Worm (Caenorhabditis elegans) whole organism, late embryonic: ENCODE results near the gene cyp-31A3.

Experiments used
- ama-1 ChIP-seq: fragments of 150-350 bp; optimal IDR thresholded peaks from 2 replicates; lab custom pipeline; 2014
- ceh-34 ChIP-seq: sonication (generic microtip); optimal IDR thresholded peaks from 2 replicates; lab custom pipeline; 2016; ENCODE audit warnings: mild to moderate bottlenecking, missing genetic modification characterization, missing compliant biosample characterization
- ceh-48 ChIP-seq: sonication (generic microtip); optimal IDR thresholded peaks from 2 replicates; lab custom pipeline; 2016; ENCODE audit warnings: missing genetic modification characterization, inconsistent platforms, missing compliant biosample characterization
- elt-2 ChIP-seq: sonication (generic microtip); optimal IDR thresholded peaks from 2 replicates; lab custom pipeline; 2016; ENCODE audit warnings: missing genetic modification reagents, missing genetic modification characterization, missing compliant biosample characterization
- elt-4 ChIP-seq: sonication (generic microtip); optimal IDR thresholded peaks from 2 replicates; lab custom pipeline; 2016; ENCODE audit warnings: missing genetic modification characterization, missing compliant biosample characterization
- nfya-1 ChIP-seq: sonication (generic microtip); optimal IDR thresholded peaks from 2 replicates; lab custom pipeline; 2017; ENCODE audit warnings: missing genetic modification characterization, mild to moderate bottlenecking, missing compliant biosample characterization, antibody characterized with exemption, moderate library complexity
- nhr-232 ChIP-seq: sonication (generic microtip); optimal IDR thresholded peaks from 2 replicates; lab custom pipeline; 2016; ENCODE audit warnings: missing genetic modification characterization, missing compliant biosample characterization
- odd-2 ChIP-seq: sonication (generic microtip); optimal IDR thresholded peaks from 2 replicates; lab custom pipeline; 2017; ENCODE audit warnings: antibody characterized with exemption, mild to moderate bottlenecking, missing genetic modification characterization, missing compliant biosample characterization
- rnt-1 ChIP-seq: sonication (generic microtip); optimal IDR thresholded peaks from 2 replicates; lab custom pipeline; 2016; ENCODE audit warnings: missing genetic modification characterization, missing compliant biosample characterization

DNA sequence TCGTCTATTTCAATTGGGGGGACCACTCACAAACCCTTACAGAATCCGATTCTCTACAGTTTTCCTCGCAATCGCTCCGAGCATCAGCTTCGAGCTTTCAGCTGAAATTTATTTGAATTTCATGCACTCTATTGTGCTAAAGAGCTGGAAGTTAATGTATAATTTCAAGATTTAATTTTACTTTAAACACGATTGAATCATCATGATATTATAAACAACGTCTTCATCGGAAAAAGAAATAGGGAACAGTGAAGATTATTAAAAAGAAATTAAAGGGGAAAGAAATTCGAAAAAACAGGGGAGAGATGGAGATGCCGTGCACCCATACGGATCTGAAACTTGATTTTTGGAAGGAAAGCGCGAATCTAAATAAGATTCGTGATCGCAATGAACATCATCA, 16.7 kb upstream of the cyp-31A3 start, which contains the start of gene hoe-1:
- no peak for TF ChIP-seq rnt-1 (tag; lab: Kevin White, UChicago)
- TF ChIP-seq nfya-1 (tag; lab: Kevin White, UChicago): no peak
- TF ChIP-seq ceh-34 (tag; lab: Kevin White, UChicago): no peak
- no peak for TF ChIP-seq ceh-48
- TF ChIP-seq nhr-232: no peak
- TF ChIP-seq elt-4 (tag; lab: Kevin White, UChicago): no peak
- no peak for TF ChIP-seq elt-2 (tag; lab: Kevin White, UChicago)
- TF ChIP-seq odd-2 (tag; lab: Kevin White, UChicago): no peak
- TF ChIP-seq ama-1 (lab: Kevin White, UChicago): no peak
